Fruit fly (Drosophila melanogaster) whole organism, embryonic: ENCODE results near the gene Spn28Dc.
A peak's percentile ranks its signal among the peaks of the same experiment; 100 is the strongest.

ENCODE experiments used
- B-H2 ChIP-seq: fragments of 200-800 bp; sonication (Bioruptor generic); optimal IDR thresholded peaks from 2 replicates; lab custom pipeline; 2018; ENCODE audit warnings: missing biosample characterization, mild to moderate bottlenecking, missing genetic modification characterization
- Bdp1 ChIP-seq: fragments of 200-800 bp; sonication (Bioruptor generic); optimal IDR thresholded peaks from 3 replicates; lab custom pipeline; 2016; ENCODE audit warnings: missing biosample characterization, missing genetic modification characterization
- Bgb ChIP-seq: fragments of 200-800 bp; sonication (Bioruptor generic); IDR thresholded peaks from 2 replicates; pipeline ENCODE4 v1.3.6; 2022; ENCODE audit warnings: missing biosample characterization, missing genetic modification characterization; ENCODE audit not compliant: partially characterized antibody
- BtbVII ChIP-seq: fragments of 200-800 bp; sonication (Bioruptor generic); optimal IDR thresholded peaks from 3 replicates; lab custom pipeline; 2017; ENCODE audit warnings: missing biosample characterization, mild to moderate bottlenecking, missing genetic modification characterization
- CG11695 ChIP-seq: fragments of 200-800 bp; sonication (Bioruptor generic); IDR thresholded peaks from 3 replicates; pipeline ENCODE4 v1.3.6; 2022; ENCODE audit warnings: missing biosample characterization, missing genetic modification characterization
- CG12744 ChIP-seq: fragments of 200-800 bp; sonication (Bioruptor generic); optimal IDR thresholded peaks from 2 replicates; lab custom pipeline; 2016; ENCODE audit warnings: missing biosample characterization, missing genetic modification characterization
- CG12769 ChIP-seq: fragments of 200-800 bp; sonication (Bioruptor generic); optimal IDR thresholded peaks from 2 replicates; lab custom pipeline; 2019; ENCODE audit warnings: missing biosample characterization, mild to moderate bottlenecking, missing genetic modification characterization, moderate library complexity
- CG15269 ChIP-seq: fragments of 200-800 bp; sonication (Bioruptor generic); optimal IDR thresholded peaks from 2 replicates; lab custom pipeline; 2018; ENCODE audit warnings: missing biosample characterization, mild to moderate bottlenecking, missing genetic modification characterization, moderate library complexity
- CG17568 ChIP-seq: fragments of 200-800 bp; sonication (Bioruptor generic); optimal IDR thresholded peaks from 2 replicates; lab custom pipeline; 2018; ENCODE audit warnings: missing biosample characterization, mild to moderate bottlenecking, missing genetic modification characterization, moderate library complexity
- CG42726 ChIP-seq: fragments of 200-800 bp; sonication (Bioruptor generic); IDR thresholded peaks from 2 replicates; pipeline ENCODE4 v1.3.6; 2022; ENCODE audit warnings: missing biosample characterization, missing genetic modification characterization; ENCODE audit not compliant: partially characterized antibody
- CG7372 ChIP-seq: fragments of 200-800 bp; sonication (Bioruptor generic); IDR thresholded peaks from 2 replicates; pipeline ENCODE4 v1.3.6; 2022; ENCODE audit warnings: missing biosample characterization, missing genetic modification characterization
- CG7745 ChIP-seq: fragments of 200-800 bp; sonication (Bioruptor generic); optimal IDR thresholded peaks from 2 replicates; lab custom pipeline; 2018; ENCODE audit warnings: missing biosample characterization, mild to moderate bottlenecking, missing genetic modification characterization, moderate library complexity
- CrebB ChIP-seq: fragments of 200-800 bp; sonication (Bioruptor generic); optimal IDR thresholded peaks from 3 replicates; lab custom pipeline; 2018; ENCODE audit warnings: missing biosample characterization, mild to moderate bottlenecking, missing genetic modification characterization
- Dek ChIP-seq: fragments of 200-800 bp; sonication (Bioruptor generic); optimal IDR thresholded peaks from 3 replicates; lab custom pipeline; 2019; ENCODE audit warnings: missing biosample characterization, mild to moderate bottlenecking, missing genetic modification characterization, moderate library complexity
- Doc3 ChIP-seq: fragments of 200-800 bp; sonication (Bioruptor generic); IDR thresholded peaks from 3 replicates; pipeline ENCODE4 v1.3.6; 2022; ENCODE audit warnings: missing biosample characterization, missing genetic modification characterization; ENCODE audit not compliant: partially characterized antibody
- Dref ChIP-seq: fragments of 200-800 bp; sonication (Bioruptor generic); IDR thresholded peaks from 2 replicates; pipeline ENCODE4 v1.3.6; 2022; ENCODE audit warnings: missing biosample characterization, missing genetic modification characterization
- Fer1 ChIP-seq: fragments of 200-800 bp; sonication (Bioruptor generic); optimal IDR thresholded peaks from 2 replicates; lab custom pipeline; 2017; ENCODE audit warnings: missing biosample characterization, mild to moderate bottlenecking, missing genetic modification characterization
- Fer2 ChIP-seq: fragments of 200-800 bp; sonication (Bioruptor generic); optimal IDR thresholded peaks from 2 replicates; lab custom pipeline; 2018; ENCODE audit warnings: missing biosample characterization, mild to moderate bottlenecking, missing genetic modification characterization, moderate library complexity
- Fer3 ChIP-seq: fragments of 200-800 bp; sonication (Bioruptor generic); optimal IDR thresholded peaks from 2 replicates; lab custom pipeline; 2018; ENCODE audit warnings: missing biosample characterization, mild to moderate bottlenecking, missing genetic modification characterization, moderate library complexity
- H2.0 ChIP-seq: fragments of 200-800 bp; sonication (Bioruptor generic); IDR thresholded peaks from 2 replicates; pipeline ENCODE4 v1.3.6; 2022; ENCODE audit warnings: missing biosample characterization, missing genetic modification characterization
- HLH4C ChIP-seq: fragments of 200-800 bp; sonication (Bioruptor generic); IDR thresholded peaks from 3 replicates; pipeline ENCODE4 v1.3.6; 2022; ENCODE audit warnings: missing biosample characterization, missing genetic modification characterization; ENCODE audit not compliant: partially characterized antibody
- Meics ChIP-seq: fragments of 200-800 bp; sonication (Bioruptor generic); optimal IDR thresholded peaks from 2 replicates; lab custom pipeline; 2017; ENCODE audit warnings: missing biosample characterization, mild to moderate bottlenecking, missing genetic modification characterization
- NFAT ChIP-seq: fragments of 200-800 bp; sonication (Bioruptor generic); IDR thresholded peaks from 2 replicates; pipeline ENCODE4 v1.3.6; 2022; ENCODE audit warnings: missing biosample characterization, missing genetic modification characterization
- NfI ChIP-seq: fragments of 200-800 bp; sonication (Bioruptor generic); optimal IDR thresholded peaks from 3 replicates; lab custom pipeline; 2018; ENCODE audit warnings: missing biosample characterization, mild to moderate bottlenecking, missing genetic modification characterization, moderate library complexity
- Six4 ChIP-seq: fragments of 200-800 bp; sonication (Bioruptor generic); optimal IDR thresholded peaks from 2 replicates; lab custom pipeline; 2016; ENCODE audit warnings: missing biosample characterization, missing genetic modification characterization
- Sox100B ChIP-seq: fragments of 200-800 bp; sonication (Bioruptor generic); optimal IDR thresholded peaks from 3 replicates; lab custom pipeline; 2018; ENCODE audit warnings: missing biosample characterization, mild to moderate bottlenecking, missing genetic modification characterization
- Taf1 ChIP-seq: fragments of 200-800 bp; sonication (Bioruptor generic); IDR thresholded peaks from 2 replicates; pipeline ENCODE4 v1.3.6; 2022; ENCODE audit warnings: missing biosample characterization, missing genetic modification characterization
- al ChIP-seq: fragments of 200-800 bp; sonication (Bioruptor generic); IDR thresholded peaks from 2 replicates; pipeline ENCODE4 v1.3.6; 2022; ENCODE audit warnings: missing biosample characterization, missing genetic modification characterization
- chinmo ChIP-seq: fragments of 200-800 bp; sonication (Bioruptor generic); IDR thresholded peaks from 4 replicates; pipeline ENCODE4 v1.3.6; 2022; ENCODE audit warnings: missing biosample characterization, missing genetic modification characterization; ENCODE audit not compliant: partially characterized antibody
- dmrt99B ChIP-seq: fragments of 200-800 bp; sonication (Bioruptor generic); optimal IDR thresholded peaks from 2 replicates; lab custom pipeline; 2018; ENCODE audit warnings: missing biosample characterization, mild to moderate bottlenecking, missing genetic modification characterization, moderate library complexity
- ems ChIP-seq: fragments of 200-800 bp; sonication (Bioruptor generic); optimal IDR thresholded peaks from 3 replicates; lab custom pipeline; 2016; ENCODE audit warnings: missing biosample characterization, missing genetic modification characterization
- ftz-f1 ChIP-seq: fragments of 200-800 bp; sonication (Bioruptor generic); optimal IDR thresholded peaks from 2 replicates; lab custom pipeline; 2016; ENCODE audit warnings: missing biosample characterization, missing genetic modification characterization
- grn ChIP-seq: fragments of 200-800 bp; sonication (Bioruptor generic); optimal IDR thresholded peaks from 3 replicates; lab custom pipeline; 2017; ENCODE audit warnings: missing biosample characterization, missing genetic modification characterization
- klu ChIP-seq: fragments of 200-800 bp; sonication (Bioruptor generic); IDR thresholded peaks from 2 replicates; pipeline ENCODE4 v1.3.6; 2022; ENCODE audit warnings: missing biosample characterization, missing genetic modification characterization
- lab ChIP-seq: fragments of 200-800 bp; sonication (Bioruptor generic); optimal IDR thresholded peaks from 3 replicates; lab custom pipeline; 2017; ENCODE audit warnings: missing biosample characterization, missing genetic modification characterization, mild to moderate bottlenecking, moderate library complexity, missing genetic modification reagents
- prd ChIP-seq, 3 experiments: fragments of >200 bp in 2 of 3; fragments of 200-800 bp in 1 of 3; sonication (Bioruptor generic) in 1 of 3; optimal IDR thresholded peaks in 2 of 3; IDR thresholded peaks in 1 of 3; 2 replicates in 2 of 3; 3 replicates in 1 of 3; pipeline versions ENCODE4 v1.3.6 to Lab custom; 2017 to 2022; ENCODE audit warnings: missing biosample characterization in 1 of 3, missing genetic modification characterization in 1 of 3
- pzg ChIP-seq: fragments of 200-800 bp; sonication (Bioruptor generic); optimal IDR thresholded peaks from 3 replicates; lab custom pipeline; 2018; ENCODE audit warnings: missing biosample characterization, mild to moderate bottlenecking, missing genetic modification characterization, moderate library complexity
- ranshi ChIP-seq: fragments of 200-800 bp; sonication (Bioruptor generic); IDR thresholded peaks from 2 replicates; pipeline ENCODE4 v1.3.6; 2022; ENCODE audit warnings: missing biosample characterization, missing genetic modification characterization
- scrt ChIP-seq: fragments of 200-800 bp; sonication (Bioruptor generic); optimal IDR thresholded peaks from 2 replicates; lab custom pipeline; 2018; ENCODE audit warnings: missing biosample characterization, mild to moderate bottlenecking, missing genetic modification characterization, moderate library complexity
- sd ChIP-seq: fragments of 200-800 bp; sonication (Bioruptor generic); optimal IDR thresholded peaks from 3 replicates; lab custom pipeline; 2018; ENCODE audit warnings: missing biosample characterization, mild to moderate bottlenecking, missing genetic modification characterization, moderate library complexity
- shn ChIP-seq: fragments of 200-800 bp; sonication (Bioruptor generic); optimal IDR thresholded peaks from 3 replicates; lab custom pipeline; 2016; ENCODE audit warnings: missing biosample characterization, missing genetic modification characterization
- sna ChIP-seq: fragments of 200-800 bp; sonication (Bioruptor generic); IDR thresholded peaks from 2 replicates; pipeline ENCODE4 v1.3.6; 2022; ENCODE audit warnings: missing biosample characterization, missing genetic modification characterization; ENCODE audit not compliant: partially characterized antibody
- sqz ChIP-seq: fragments of 200-800 bp; sonication (Bioruptor generic); optimal IDR thresholded peaks from 3 replicates; lab custom pipeline; 2018; ENCODE audit warnings: missing biosample characterization, mild to moderate bottlenecking, missing genetic modification characterization
- twi ChIP-seq: fragments of 200-800 bp; optimal IDR thresholded peaks from 2 replicates; lab custom pipeline; 2019; ENCODE audit warnings: missing biosample characterization, mild to moderate bottlenecking, missing genetic modification characterization, moderate library complexity
- unc-4 ChIP-seq: fragments of 200-800 bp; sonication (Bioruptor generic); IDR thresholded peaks from 2 replicates; pipeline ENCODE4 v1.3.6; 2022; ENCODE audit warnings: missing biosample characterization, missing genetic modification characterization; ENCODE audit not compliant: partially characterized antibody
- vnd ChIP-seq: fragments of 200-800 bp; sonication (Bioruptor generic); IDR thresholded peaks from 3 replicates; pipeline ENCODE4 v1.3.6; 2022; ENCODE audit warnings: missing biosample characterization, missing genetic modification characterization; ENCODE audit not compliant: partially characterized antibody

Gene Spn28Dc

dm6 chr2L:8010602-8011455 is 3.8 kb upstream of the Spn28Dc start, which contains the start of the genes Glyat and Tg (continued):
- 0 out of 4 replicates have a peak, but pooled peaks have one; percentile 24 for TF ChIP-seq chinmo (GFP tag; lab: Robert Waterston, UW)
- no peak for TF ChIP-seq CG7745 (tag; lab: Kevin White, UChicago)
- TF ChIP-seq HLH4C (GFP tag; lab: Robert Waterston, UW), result peak; percentile 66
- peak; percentile 37 for TF ChIP-seq lab (GFP tag; lab: Kevin White, UChicago)
- TF ChIP-seq NFAT (GFP tag; lab: Robert Waterston, UW), result peak; percentile 61
- TF ChIP-seq CG12769, result peak; percentile 12
- no peak for TF ChIP-seq scrt (GFP tag; lab: Kevin White, UChicago)
- TF ChIP-seq CG7372, result peak; percentile 27; the same call in 1 of the 2 replicates
- TF ChIP-seq CG12744 (GFP tag; lab: Kevin White, UChicago), result no peak
- peak; percentile 45 for TF ChIP-seq Dek (tag; lab: Kevin White, UChicago)
- peak; percentile 47; the same call in 2 of the 3 replicates for TF ChIP-seq Doc3 (GFP tag; lab: Robert Waterston, UW)
- peak; percentile 33 for TF ChIP-seq BtbVII (GFP tag; lab: Kevin White, UChicago)
- no peak for TF ChIP-seq Taf1 (GFP tag; lab: Robert Waterston, UW)
- TF ChIP-seq CG11695 (GFP tag; lab: Robert Waterston, UW), result peak; percentile 48; the same call in 1 of the 3 replicates
- peak; percentile 23 for TF ChIP-seq CG17568
- no peak for TF ChIP-seq sqz (GFP tag; lab: Kevin White, UChicago)
- TF ChIP-seq unc-4 (GFP tag; lab: Robert Waterston, UW), result peak; percentile 49; the same call in 1 of the 2 replicates
- no peak for TF ChIP-seq Bdp1 (GFP tag; lab: Kevin White, UChicago)
- peak; percentile 10; the same call in 1 of the 2 replicates for TF ChIP-seq CG42726 (GFP tag; lab: Robert Waterston, UW)
- 0 out of 2 replicates have a peak, but pooled peaks have one; percentile 20 for TF ChIP-seq sna (GFP tag; lab: Robert Waterston, UW)
- peak; percentile 31 for TF ChIP-seq Fer3 (tag; lab: Kevin White, UChicago)
- no peak for TF ChIP-seq klu (GFP tag; lab: Robert Waterston, UW)
- peak; percentile 19 for TF ChIP-seq Fer2
- TF ChIP-seq CG15269 (tag; lab: Kevin White, UChicago), result peak; percentile 25
- peak; percentile 2 for TF ChIP-seq ftz-f1
- no peak for TF ChIP-seq Six4 (GFP tag; lab: Kevin White, UChicago)
- no peak for TF ChIP-seq twi
- peak; percentile 50 for TF ChIP-seq Fer1 (GFP tag; lab: Kevin White, UChicago)
- no peak for TF ChIP-seq shn (GFP tag; lab: Kevin White, UChicago)
- TF ChIP-seq sd (tag; lab: Kevin White, UChicago), result peak; percentile 49
- no peak for TF ChIP-seq ems
- TF ChIP-seq Meics (GFP tag; lab: Kevin White, UChicago), result peak; percentile 20
- TF ChIP-seq B-H2, result peak; percentile 12
- no peak for TF ChIP-seq grn
- TF ChIP-seq ranshi (GFP tag; lab: Robert Waterston, UW), result peak; percentile 23; the same call in 1 of the 2 replicates
- TF ChIP-seq pzg (GFP tag; lab: Kevin White, UChicago), result peak; percentile 35
- peak; percentile 97 for TF ChIP-seq Dref
- TF ChIP-seq CrebB, result no peak
- peak; percentile 33; the same call in 1 of the 2 replicates for TF ChIP-seq Bgb (GFP tag; lab: Robert Waterston, UW)
- TF ChIP-seq Sox100B (GFP tag; lab: Kevin White, UChicago), result peak; percentile 9
- TF ChIP-seq vnd (GFP tag; lab: Robert Waterston, UW), result 0 out of 3 replicates have a peak, but pooled peaks have one; percentile 21
- peak; percentile 13 for TF ChIP-seq NfI (GFP tag; lab: Kevin White, UChicago)
- TF ChIP-seq H2.0 (GFP tag; lab: Robert Waterston, UW), result no peak
- TF ChIP-seq dmrt99B (tag; lab: Kevin White, UChicago), result no peak
- peak; percentile 52 for TF ChIP-seq al
- TF ChIP-seq prd (optimal IDR thresholded peaks at IDR 0.05; lab: Kevin White, UChicago), result no peak
- peak; percentile 28; the same call in 1 of the 3 replicates for TF ChIP-seq prd (GFP tag; IDR thresholded peaks at IDR 0.05; lab: Robert Waterston, UW)
